Worm (Caenorhabditis elegans) whole organism, L3 larva: ENCODE results near the gene B0496.6.
"Not testable (repeated sequence)": the region's sequence is repeated elsewhere in the genome, so short reads cannot be mapped to it uniquely, and the experiment has no call there.

Experiments used
- aly-2 ChIP-seq: fragments of 150-350 bp; optimal IDR thresholded peaks from 2 replicates; lab custom pipeline; 2014; ENCODE audit warnings: missing biosample characterization, missing genetic modification characterization
- ama-1 ChIP-seq: fragments of 150-350 bp; optimal IDR thresholded peaks from 2 replicates; lab custom pipeline; 2018
- ceh-28 ChIP-seq: fragments of 150-350 bp; optimal IDR thresholded peaks from 2 replicates; lab custom pipeline; 2014; ENCODE audit warnings: missing biosample characterization, missing genetic modification reagents, missing genetic modification characterization
- ceh-82 ChIP-seq: fragments of 150-350 bp; optimal IDR thresholded peaks from 2 replicates; lab custom pipeline; 2014; ENCODE audit warnings: missing biosample characterization, missing genetic modification characterization
- egl-27 ChIP-seq: sonication (generic microtip); optimal IDR thresholded peaks from 4 replicates; lab custom pipeline; 2017; ENCODE audit warnings: missing biosample characterization, missing genetic modification reagents, missing genetic modification characterization
- elt-3 ChIP-seq, 3 experiments: fragments of 150-350 bp in 1 of 3; sonication (generic microtip) in 2 of 3; optimal IDR thresholded peaks; 2 replicates in 2 of 3; 4 replicates in 1 of 3; lab custom pipeline; 2014 to 2017; ENCODE audit warnings: missing biosample characterization in 3 of 3, missing genetic modification characterization in 3 of 3
- fkh-2 ChIP-seq: fragments of 150-350 bp; optimal IDR thresholded peaks from 2 replicates; lab custom pipeline; 2014; ENCODE audit warnings: missing biosample characterization, missing genetic modification reagents, missing genetic modification characterization
- jun-1 ChIP-seq: fragments of 150-350 bp; optimal IDR thresholded peaks from 2 replicates; lab custom pipeline; 2014; ENCODE audit warnings: missing biosample characterization, missing genetic modification reagents, missing genetic modification characterization
- lin-39 ChIP-seq: fragments of 150-350 bp; optimal IDR thresholded peaks from 2 replicates; lab custom pipeline; 2018; ENCODE audit warnings: missing biosample characterization, missing genetic modification reagents, missing genetic modification characterization
- nhr-12 ChIP-seq: fragments of 150-350 bp; optimal IDR thresholded peaks from 2 replicates; lab custom pipeline; 2014; ENCODE audit warnings: missing biosample characterization, missing genetic modification characterization
- nhr-25 ChIP-seq: sonication (generic microtip); optimal IDR thresholded peaks from 2 replicates; lab custom pipeline; 2017; ENCODE audit warnings: missing biosample characterization, missing genetic modification characterization
- snpc-4 ChIP-seq: fragments of 150-350 bp; optimal IDR thresholded peaks from 2 replicates; lab custom pipeline; 2014; ENCODE audit warnings: missing biosample characterization, missing genetic modification characterization
- unc-39 ChIP-seq: sonication (generic microtip); optimal IDR thresholded peaks from 4 replicates; lab custom pipeline; 2017; ENCODE audit warnings: missing biosample characterization, missing genetic modification characterization
- unc-62 ChIP-seq: fragments of 150-350 bp; sonication (generic microtip); optimal IDR thresholded peaks from 4 replicates; lab custom pipeline; 2014; ENCODE audit warnings: missing biosample characterization, missing genetic modification reagents, missing genetic modification characterization

DNA sequence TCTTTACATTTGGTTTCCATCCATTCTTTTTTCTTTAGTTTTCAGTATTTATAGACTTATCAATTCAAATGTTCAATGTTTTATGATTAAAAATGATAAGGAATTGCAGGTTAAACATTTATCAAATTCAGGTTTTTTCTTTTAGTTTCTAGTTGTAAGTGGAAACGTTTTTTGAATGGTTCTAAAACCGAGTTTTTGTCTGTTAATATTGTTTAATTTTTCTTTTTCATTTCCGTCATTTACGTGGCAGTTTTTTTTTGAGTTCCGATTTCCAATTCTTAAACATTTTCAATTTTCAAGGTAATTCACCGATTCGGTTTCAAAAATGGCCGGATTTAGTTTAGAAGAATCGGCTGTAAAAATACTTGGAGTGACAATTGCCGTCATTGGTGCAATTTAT is 44.1 kb upstream of the B0496.6 start, which contains the start of gene T12B3.3:
- TF ChIP-seq nhr-25; ama-1 (lab: Kevin White, UChicago); jun-1 (tag; lab: Kevin White, UChicago); ceh-82 (tag; lab: Kevin White, UChicago); egl-27 (tag; lab: Kevin White, UChicago); unc-62 (GFP tag; lab: Kevin White, UChicago); lin-39 (tag; lab: Kevin White, UChicago); unc-39 (tag; lab: Kevin White, UChicago); ceh-28 (tag; lab: Kevin White, UChicago); elt-3 (tag; optimal IDR thresholded peaks at IDR 0.05; lab: Kevin White, UChicago); aly-2 (tag; lab: Kevin White, UChicago); fkh-2 (tag; lab: Kevin White, UChicago); snpc-4 (tag; lab: Kevin White, UChicago); nhr-12: not testable (repeated sequence)
